Worm (Caenorhabditis elegans): ENCODE measurements around the gene R05F9.7.
A peak's percentile ranks its signal among the peaks of the same experiment; 100 is the strongest.
"Not testable (repeated sequence)": the region's sequence is repeated elsewhere in the genome, so short reads cannot be mapped to it uniquely, and the experiment has no call there.

Gene R05F9.7

ce11 chrII:4908160-4908559, 22.1 kb downstream of the R05F9.7 start (continued):
- TF ChIP-seq unc-62 (GFP tag; optimal IDR thresholded peaks at IDR 0.05), result no peak
- TF ChIP-seq mbf-1 (tag; optimal IDR thresholded peaks at IDR 0.05), result no peak
- TF ChIP-seq nhr-25 (tag; optimal IDR thresholded peaks at IDR 0.05), result no peak

ce11 chrII:4914214-4914613, 28.1 kb downstream of the R05F9.7 start, which contains the start of gene R05F9.11:
Gene R05F9.11 (minus strand): TSS chrII:4914218.
- TF ChIP-seq lin-39 (tag; optimal IDR thresholded peaks at IDR 0.05) (no peak), nhr-21 (tag; optimal IDR thresholded peaks at IDR 0.05) (no peak), ztf-11 (tag; optimal IDR thresholded peaks at IDR 0.05) (no peak), elt-3 (tag; optimal IDR thresholded peaks at IDR 0.05) (no peak), F13H6.1 (tag; optimal IDR thresholded peaks at IDR 0.05) (no peak), C34F6.9 (tag; optimal IDR thresholded peaks at IDR 0.05) (no peak), elt-1 (tag; optimal IDR thresholded peaks at IDR 0.05) (no peak), crh-2 (tag; optimal IDR thresholded peaks at IDR 0.05) (no peak), ceh-82 (tag; optimal IDR thresholded peaks at IDR 0.05) (no peak), unc-39 (tag; optimal IDR thresholded peaks at IDR 0.05) (no peak), ztf-4 (tag; optimal IDR thresholded peaks at IDR 0.05) (no peak), snpc-4 (tag; optimal IDR thresholded peaks at IDR 0.05) (no peak), sma-9 (GFP tag; optimal IDR thresholded peaks at IDR 0.05) (no peak), sma-9 (tag; optimal IDR thresholded peaks at IDR 0.05) (no peak), nhr-23 (tag; optimal IDR thresholded peaks at IDR 0.05) (no peak), aly-2 (tag; optimal IDR thresholded peaks at IDR 0.05) (no peak), skn-1 (tag; optimal IDR thresholded peaks at IDR 0.05) (no peak), nhr-77 (tag; optimal IDR thresholded peaks at IDR 0.05) (no peak)

ce11 chrII:4915572-4915971, 29.5 kb downstream of the R05F9.7 start:
- TF ChIP-seq nhr-237 (tag; optimal IDR thresholded peaks at IDR 0.05) (no peak), unc-62 (GFP tag; optimal IDR thresholded peaks at IDR 0.05) (no peak), gmeb-1 (tag; optimal IDR thresholded peaks at IDR 0.05) (no peak), skn-1 (tag; optimal IDR thresholded peaks at IDR 0.05) (no peak), sma-3 (GFP tag; optimal IDR thresholded peaks at IDR 0.05) (no peak), nhr-129 (tag; optimal IDR thresholded peaks at IDR 0.05) (no peak), sma-9 (GFP tag; optimal IDR thresholded peaks at IDR 0.05) (no peak), sma-9 (tag; optimal IDR thresholded peaks at IDR 0.05) (no peak)

- not testable (repeated sequence) for TF ChIP-seq ztf-4, egl-27, alr-1 (tag; optimal IDR thresholded peaks at IDR 0.05)
These were observed 30.4 kb downstream of the R05F9.7 start, which contains the start of gene msp-31 for ce11 chrII:4916462-4916861. Gene msp-31 (minus strand): TSS chrII:4916562.

- TF ChIP-seq mdl-1 (tag; optimal IDR thresholded peaks at IDR 0.05) (no peak), sma-3 (GFP tag; optimal IDR thresholded peaks at IDR 0.05) (peak; percentile 65), nhr-25 (tag; optimal IDR thresholded peaks at IDR 0.05) (peak; percentile 43), sma-9 (GFP tag; optimal IDR thresholded peaks at IDR 0.05) (peak; percentile 3), sma-9 (tag; optimal IDR thresholded peaks at IDR 0.05) (no peak)
These were observed 32.5 kb downstream of the R05F9.7 start for ce11 chrII:4918501-4919021.

ce11 chrII:4920608-4921007, 34.5 kb downstream of the R05F9.7 start:
- TF ChIP-seq dmd-4 (tag; optimal IDR thresholded peaks at IDR 0.05) (no peak), nhr-23 (tag; optimal IDR thresholded peaks at IDR 0.05) (no peak), sma-3 (GFP tag; optimal IDR thresholded peaks at IDR 0.05) (peak; percentile 18), ztf-1 (GFP tag; conservative IDR thresholded peaks at IDR 0.05) (no peak), elt-3 (tag; optimal IDR thresholded peaks at IDR 0.05) (no peak), ama-1 (optimal IDR thresholded peaks at IDR 0.05) (no peak), sma-9 (GFP tag; optimal IDR thresholded peaks at IDR 0.05) (no peak), sma-9 (tag; optimal IDR thresholded peaks at IDR 0.05) (no peak), nhr-12 (tag; optimal IDR thresholded peaks at IDR 0.05) (no peak), ceh-16 (tag; optimal IDR thresholded peaks at IDR 0.05) (no peak), nhr-129 (tag; optimal IDR thresholded peaks at IDR 0.05) (no peak), aly-2 (tag; optimal IDR thresholded peaks at IDR 0.05) (no peak), fos-1 (tag; optimal IDR thresholded peaks at IDR 0.05) (peak; percentile 62), unc-39 (tag; optimal IDR thresholded peaks at IDR 0.05) (no peak), crh-2 (tag; optimal IDR thresholded peaks at IDR 0.05) (no peak)
